Fruit fly (Drosophila melanogaster) whole organism, embryonic: ENCODE data around the gene mtsh.
A peak's percentile ranks its signal among the peaks of the same experiment; 100 is the strongest.

Source experiments
- ATbp ChIP-seq: fragments of 200-800 bp; sonication (Bioruptor generic); optimal IDR thresholded peaks from 2 replicates; lab custom pipeline; 2017; ENCODE audit warnings: missing biosample characterization, mild to moderate bottlenecking, missing genetic modification characterization, missing genetic modification reagents
- Aef1 ChIP-seq: fragments of 200-800 bp; sonication (Bioruptor generic); IDR thresholded peaks from 3 replicates; pipeline ENCODE4 v1.3.6; 2022; ENCODE audit warnings: missing biosample characterization, missing genetic modification characterization
- Atf-2 ChIP-seq: fragments of 200-800 bp; sonication (Bioruptor generic); optimal IDR thresholded peaks from 2 replicates; lab custom pipeline; 2016; ENCODE audit warnings: missing biosample characterization, missing genetic modification characterization
- C15 ChIP-seq: fragments of 200-800 bp; sonication (Bioruptor generic); IDR thresholded peaks from 3 replicates; pipeline ENCODE4 v1.3.6; 2022; ENCODE audit warnings: missing biosample characterization, missing genetic modification characterization
- CG10147 ChIP-seq: fragments of 200-800 bp; sonication (Bioruptor generic); optimal IDR thresholded peaks from 2 replicates; lab custom pipeline; 2019; ENCODE audit warnings: missing biosample characterization, mild to moderate bottlenecking, missing genetic modification characterization, moderate library complexity
- CG10959 ChIP-seq: fragments of 200-800 bp; sonication (Bioruptor generic); IDR thresholded peaks from 2 replicates; pipeline ENCODE4 v1.3.6; 2022; ENCODE audit warnings: missing biosample characterization, missing genetic modification characterization
- CG11456 ChIP-seq: fragments of 200-800 bp; sonication (Bioruptor generic); IDR thresholded peaks from 3 replicates; pipeline ENCODE4 v1.3.6; 2022; ENCODE audit warnings: missing biosample characterization, missing genetic modification characterization
- CG11504 ChIP-seq: fragments of 200-800 bp; sonication (Bioruptor generic); optimal IDR thresholded peaks from 3 replicates; lab custom pipeline; 2019; ENCODE audit warnings: missing biosample characterization, mild to moderate bottlenecking, missing genetic modification characterization, moderate library complexity
- CG11560 ChIP-seq: fragments of 200-800 bp; sonication (Bioruptor generic); IDR thresholded peaks from 3 replicates; pipeline ENCODE4 v1.3.6; 2022; ENCODE audit warnings: missing biosample characterization, missing genetic modification characterization
- CG12071 ChIP-seq: fragments of 200-800 bp; sonication (Bioruptor generic); optimal IDR thresholded peaks from 3 replicates; lab custom pipeline; 2018; ENCODE audit warnings: missing biosample characterization, mild to moderate bottlenecking, missing genetic modification characterization
- CG15073 ChIP-seq: fragments of 200-800 bp; sonication (Bioruptor generic); optimal IDR thresholded peaks from 2 replicates; lab custom pipeline; 2016; ENCODE audit warnings: missing biosample characterization, missing genetic modification characterization
- CG2116 ChIP-seq: fragments of 200-800 bp; sonication (Bioruptor generic); optimal IDR thresholded peaks from 3 replicates; lab custom pipeline; 2018; ENCODE audit warnings: missing biosample characterization, mild to moderate bottlenecking, missing genetic modification characterization
- CG2120 ChIP-seq: fragments of 200-800 bp; sonication (Bioruptor generic); optimal IDR thresholded peaks from 3 replicates; lab custom pipeline; 2016; ENCODE audit warnings: missing biosample characterization, missing genetic modification characterization
- CG2129 ChIP-seq: fragments of 200-800 bp; sonication (Bioruptor generic); IDR thresholded peaks from 2 replicates; pipeline ENCODE4 v1.3.6; 2022; ENCODE audit warnings: missing biosample characterization, missing genetic modification characterization; ENCODE audit not compliant: partially characterized antibody
- CG32532 ChIP-seq: fragments of 200-800 bp; sonication (Bioruptor generic); IDR thresholded peaks from 2 replicates; pipeline ENCODE4 v1.3.6; 2022; ENCODE audit warnings: missing biosample characterization, missing genetic modification characterization
- CG3407 ChIP-seq: fragments of 200-800 bp; sonication (Bioruptor generic); optimal IDR thresholded peaks from 2 replicates; lab custom pipeline; 2018; ENCODE audit warnings: missing biosample characterization, mild to moderate bottlenecking, missing genetic modification characterization
- CG34224 ChIP-seq: fragments of 200-800 bp; sonication (Bioruptor generic); IDR thresholded peaks from 3 replicates; pipeline ENCODE4 v1.3.6; 2022; ENCODE audit warnings: missing biosample characterization, missing genetic modification characterization; ENCODE audit not compliant: partially characterized antibody
- CG3847 ChIP-seq: fragments of 200-800 bp; sonication (Bioruptor generic); IDR thresholded peaks from 2 replicates; pipeline ENCODE4 v1.3.6; 2022; ENCODE audit warnings: missing biosample characterization, missing genetic modification characterization
- CG42726 ChIP-seq: fragments of 200-800 bp; sonication (Bioruptor generic); IDR thresholded peaks from 2 replicates; pipeline ENCODE4 v1.3.6; 2022; ENCODE audit warnings: missing biosample characterization, missing genetic modification characterization; ENCODE audit not compliant: partially characterized antibody
- CG6689 ChIP-seq: fragments of 200-800 bp; sonication (Bioruptor generic); IDR thresholded peaks from 2 replicates; pipeline ENCODE4 v1.3.6; 2022; ENCODE audit warnings: missing biosample characterization, missing genetic modification characterization
- CG8924 ChIP-seq: fragments of 200-800 bp; optimal IDR thresholded peaks from 3 replicates; lab custom pipeline; 2019; ENCODE audit warnings: missing biosample characterization, mild to moderate bottlenecking, missing genetic modification characterization, moderate library complexity
- Camta ChIP-seq: fragments of 200-800 bp; sonication (Bioruptor generic); optimal IDR thresholded peaks from 2 replicates; lab custom pipeline; 2016; ENCODE audit warnings: missing biosample characterization, missing genetic modification characterization
- Fer1 ChIP-seq: fragments of 200-800 bp; sonication (Bioruptor generic); optimal IDR thresholded peaks from 2 replicates; lab custom pipeline; 2017; ENCODE audit warnings: missing biosample characterization, mild to moderate bottlenecking, missing genetic modification characterization
- Gsc ChIP-seq: fragments of 200-800 bp; sonication (Bioruptor generic); IDR thresholded peaks from 2 replicates; pipeline ENCODE4 v1.3.6; 2022; ENCODE audit warnings: missing biosample characterization, missing genetic modification characterization
- Hsf ChIP-seq: fragments of 200-800 bp; sonication (Bioruptor generic); optimal IDR thresholded peaks from 3 replicates; lab custom pipeline; 2016; ENCODE audit warnings: missing biosample characterization, missing genetic modification characterization
- TFAM ChIP-seq: fragments of 200-800 bp; sonication (Bioruptor generic); optimal IDR thresholded peaks from 2 replicates; lab custom pipeline; 2017; ENCODE audit warnings: missing biosample characterization, missing genetic modification characterization, inconsistent platforms
- aop ChIP-seq: fragments of 200-800 bp; sonication (Bioruptor generic); IDR thresholded peaks from 2 replicates; pipeline ENCODE4 v1.3.6; 2022; ENCODE audit warnings: missing biosample characterization, missing genetic modification characterization
- ato ChIP-seq: fragments of 200-800 bp; sonication (Bioruptor generic); IDR thresholded peaks from 2 replicates; pipeline ENCODE4 v1.3.6; 2022; ENCODE audit warnings: missing biosample characterization, missing genetic modification characterization; ENCODE audit not compliant: partially characterized antibody
- bigmax ChIP-seq: fragments of 200-800 bp; sonication (Bioruptor generic); optimal IDR thresholded peaks from 2 replicates; lab custom pipeline; 2018; ENCODE audit warnings: missing biosample characterization, mild to moderate bottlenecking, missing genetic modification characterization
- cas ChIP-seq: fragments of 200-800 bp; sonication (Bioruptor generic); IDR thresholded peaks from 2 replicates; pipeline ENCODE4 v1.3.6; 2022; ENCODE audit warnings: missing biosample characterization, missing genetic modification characterization
- cg ChIP-seq: fragments of 200-800 bp; sonication (Bioruptor generic); optimal IDR thresholded peaks from 3 replicates; lab custom pipeline; 2019; ENCODE audit warnings: missing biosample characterization, mild to moderate bottlenecking, missing genetic modification characterization, moderate library complexity
- chif ChIP-seq, 2 experiments: fragments of 200-800 bp; sonication (Bioruptor generic); optimal IDR thresholded peaks; 3 replicates each; lab custom pipeline; 2016; ENCODE audit warnings: missing biosample characterization in 2 of 2, missing genetic modification characterization in 2 of 2
- crc ChIP-seq: fragments of 200-800 bp; sonication (Bioruptor generic); optimal IDR thresholded peaks from 2 replicates; lab custom pipeline; 2016; ENCODE audit warnings: missing biosample characterization, missing genetic modification characterization
- fd64A ChIP-seq: fragments of 200-800 bp; sonication (Bioruptor generic); optimal IDR thresholded peaks from 3 replicates; lab custom pipeline; 2018; ENCODE audit warnings: missing biosample characterization, mild to moderate bottlenecking, missing genetic modification characterization
- hkb ChIP-seq, 2 experiments: fragments of 200-800 bp in 1 of 2; fragments of >200 bp in 1 of 2; sonication (Bioruptor generic) in 1 of 2; IDR thresholded peaks in 1 of 2; optimal IDR thresholded peaks in 1 of 2; 2 replicates each; pipeline versions ENCODE4 v1.3.6 to Lab custom; 2017 to 2022; ENCODE audit warnings: missing biosample characterization in 1 of 2, missing genetic modification characterization in 1 of 2
- lilli ChIP-seq: fragments of 200-800 bp; sonication (Bioruptor generic); optimal IDR thresholded peaks from 3 replicates; lab custom pipeline; 2016; ENCODE audit warnings: missing biosample characterization, missing genetic modification characterization
- lmd ChIP-seq: fragments of 200-800 bp; sonication (Bioruptor generic); IDR thresholded peaks from 2 replicates; pipeline ENCODE4 v1.3.6; 2022; ENCODE audit warnings: missing biosample characterization, missing genetic modification characterization
- lov ChIP-seq, 2 experiments: fragments of 200-800 bp in 1 of 2; fragments of >200 bp in 1 of 2; sonication (Bioruptor generic) in 1 of 2; IDR thresholded peaks in 1 of 2; optimal IDR thresholded peaks in 1 of 2; 2 replicates in 1 of 2; 3 replicates in 1 of 2; pipeline versions ENCODE4 v1.3.6 to Lab custom; 2017 to 2022; ENCODE audit warnings: missing biosample characterization in 1 of 2, missing genetic modification characterization in 1 of 2
- luna ChIP-seq: fragments of 200-800 bp; sonication (Bioruptor generic); optimal IDR thresholded peaks from 2 replicates; lab custom pipeline; 2016; ENCODE audit warnings: missing biosample characterization, missing genetic modification characterization
- mam ChIP-seq: fragments of 200-800 bp; sonication (Bioruptor generic); optimal IDR thresholded peaks from 3 replicates; lab custom pipeline; 2016; ENCODE audit warnings: missing biosample characterization, missing genetic modification characterization
- nom ChIP-seq: fragments of 200-800 bp; sonication (Bioruptor generic); optimal IDR thresholded peaks from 2 replicates; lab custom pipeline; 2017; ENCODE audit warnings: missing biosample characterization, missing genetic modification characterization, mild to moderate bottlenecking, moderate library complexity, missing genetic modification reagents
- p53 ChIP-seq: fragments of 200-800 bp; sonication (Bioruptor generic); optimal IDR thresholded peaks from 2 replicates; lab custom pipeline; 2016; ENCODE audit warnings: missing biosample characterization, missing genetic modification characterization
- sima ChIP-seq: fragments of 200-800 bp; sonication (Bioruptor generic); optimal IDR thresholded peaks from 2 replicates; lab custom pipeline; 2016; ENCODE audit warnings: missing biosample characterization, missing genetic modification characterization
- slou ChIP-seq: fragments of 200-800 bp; sonication (Bioruptor generic); optimal IDR thresholded peaks from 3 replicates; lab custom pipeline; 2016; ENCODE audit warnings: missing biosample characterization, missing genetic modification characterization
- so ChIP-seq: fragments of 200-800 bp; sonication (Bioruptor generic); IDR thresholded peaks from 3 replicates; pipeline ENCODE4 v1.3.6; 2022; ENCODE audit warnings: missing biosample characterization, missing genetic modification characterization
- sob ChIP-seq: fragments of 200-800 bp; sonication (Bioruptor generic); IDR thresholded peaks from 2 replicates; pipeline ENCODE4 v1.3.6; 2022; ENCODE audit warnings: missing biosample characterization, missing genetic modification characterization
- sr ChIP-seq: fragments of 200-800 bp; sonication (Bioruptor generic); IDR thresholded peaks from 3 replicates; pipeline ENCODE4 v1.3.6; 2022; ENCODE audit warnings: missing biosample characterization, missing genetic modification characterization
- tgo ChIP-seq: fragments of 200-800 bp; sonication (Bioruptor generic); IDR thresholded peaks from 3 replicates; pipeline ENCODE4 v1.3.6; 2022; ENCODE audit warnings: missing biosample characterization, missing genetic modification characterization
- twi ChIP-seq: fragments of 200-800 bp; optimal IDR thresholded peaks from 2 replicates; lab custom pipeline; 2019; ENCODE audit warnings: missing biosample characterization, mild to moderate bottlenecking, missing genetic modification characterization, moderate library complexity

mtsh gene

dm6 chr2L:8277561-8278201, 42.0 kb downstream of the mtsh start (continued):
- TF ChIP-seq luna (GFP tag; lab: Kevin White, UChicago) (no peak), lilli (GFP tag; lab: Kevin White, UChicago) (peak; percentile 97), ato (GFP tag; lab: Robert Waterston, UW) (no peak; the same call in 1 of the 2 replicates), CG11560 (peak; percentile 89), CG12071 (GFP tag; lab: Kevin White, UChicago) (peak; percentile 88), CG10959 (GFP tag; lab: Robert Waterston, UW) (peak; percentile 99), fd64A (peak; percentile 93), p53 (no peak), twi (peak; percentile 90), slou (GFP tag; lab: Kevin White, UChicago) (peak; percentile 94), CG8924 (tag; lab: Kevin White, UChicago) (peak; percentile 96), cas (peak; percentile 93), lov (optimal IDR thresholded peaks at IDR 0.05; lab: Kevin White, UChicago) (no peak), lov (GFP tag; IDR thresholded peaks at IDR 0.05; lab: Robert Waterston, UW) (peak; percentile 99), TFAM (GFP tag; lab: Kevin White, UChicago) (peak; percentile 53), aop (GFP tag; lab: Robert Waterston, UW) (peak; percentile 94), bigmax (peak; percentile 61), CG15073 (GFP tag; lab: Kevin White, UChicago) (peak; percentile 89), cg (no peak), nom (GFP tag; lab: Kevin White, UChicago) (peak; percentile 97), CG3407 (GFP tag; lab: Kevin White, UChicago) (peak; percentile 98), CG2120 (GFP tag; lab: Kevin White, UChicago) (peak; percentile 93), sob (GFP tag; lab: Robert Waterston, UW) (peak; percentile 99), lmd (peak; percentile 98), C15 (GFP tag; lab: Robert Waterston, UW) (peak; percentile 92), Atf-2 (GFP tag; lab: Kevin White, UChicago) (peak; percentile 81), Hsf (peak; percentile 96), mam (GFP tag; lab: Kevin White, UChicago) (peak; percentile 87), CG2116 (GFP tag; lab: Kevin White, UChicago) (peak; percentile 89), CG34224 (GFP tag; lab: Robert Waterston, UW) (no peak), so (GFP tag; lab: Robert Waterston, UW) (peak; percentile 99), Camta (peak; percentile 95), hkb (optimal IDR thresholded peaks at IDR 0.05; lab: Kevin White, UChicago) (peak; percentile 63), hkb (GFP tag; IDR thresholded peaks at IDR 0.05; lab: Robert Waterston, UW) (peak; percentile 99), CG42726 (GFP tag; lab: Robert Waterston, UW) (0 out of 2 replicates have a peak, but pooled peaks have one; percentile 16), CG11504 (tag; lab: Kevin White, UChicago) (peak; percentile 96), sr (GFP tag; lab: Robert Waterston, UW) (peak; percentile 95), tgo (GFP tag; lab: Robert Waterston, UW) (peak; percentile 99), CG2129 (GFP tag; lab: Robert Waterston, UW) (no peak), CG11456 (GFP tag; lab: Robert Waterston, UW) (peak; percentile 96), Gsc (GFP tag; lab: Robert Waterston, UW) (no peak; the same call in 1 of the 2 replicates), CG3847 (GFP tag; lab: Robert Waterston, UW) (peak; percentile 97), CG10147 (GFP tag; lab: Kevin White, UChicago) (peak; percentile 96), crc (GFP tag; lab: Kevin White, UChicago) (peak; percentile 83), CG6689 (GFP tag; lab: Robert Waterston, UW) (peak; percentile 99), chif (GFP tag; optimal IDR thresholded peaks at IDR 0.05; lab: Kevin White, UChicago) (peak; percentile 90 to 96), Fer1 (GFP tag; lab: Kevin White, UChicago) (peak; percentile 98), Aef1 (GFP tag; lab: Robert Waterston, UW) (peak; percentile 95), ATbp (peak; percentile 98), CG32532 (GFP tag; lab: Robert Waterston, UW) (peak; percentile 97), sima (GFP tag; lab: Kevin White, UChicago) (peak; percentile 82)
